Fruit fly (Drosophila melanogaster) whole organism, pupa: ENCODE results near the gene CG1116.

Experiments used
- CG13204 ChIP-seq: fragments of 200-800 bp; sonication (Bioruptor generic); optimal IDR thresholded peaks from 2 replicates; lab custom pipeline; 2018; ENCODE audit warnings: missing biosample characterization, mild to moderate bottlenecking, missing genetic modification characterization, moderate library complexity
- CG15710 ChIP-seq: fragments of 200-800 bp; sonication (Bioruptor generic); optimal IDR thresholded peaks from 2 replicates; lab custom pipeline; 2018; ENCODE audit warnings: missing biosample characterization, mild to moderate bottlenecking, missing genetic modification characterization, moderate library complexity
- CG17806 ChIP-seq: fragments of 200-800 bp; sonication (Bioruptor generic); optimal IDR thresholded peaks from 2 replicates; lab custom pipeline; 2018; ENCODE audit warnings: missing biosample characterization, mild to moderate bottlenecking, missing genetic modification characterization, moderate library complexity
- CG34367 ChIP-seq: fragments of 200-800 bp; sonication (Bioruptor generic); optimal IDR thresholded peaks from 2 replicates; lab custom pipeline; 2018; ENCODE audit warnings: missing biosample characterization, mild to moderate bottlenecking, missing genetic modification characterization
- CG4496 ChIP-seq: fragments of 200-800 bp; sonication (Bioruptor generic); IDR thresholded peaks from 3 replicates; pipeline ENCODE4 v1.3.6; 2022; ENCODE audit warnings: missing biosample characterization, missing genetic modification characterization
- CG9948 ChIP-seq: fragments of 200-800 bp; sonication (Bioruptor generic); optimal IDR thresholded peaks from 2 replicates; lab custom pipeline; 2018; ENCODE audit warnings: missing biosample characterization, mild to moderate bottlenecking, missing genetic modification characterization, moderate library complexity
- D1 ChIP-seq: fragments of 200-800 bp; sonication (Bioruptor generic); optimal IDR thresholded peaks from 2 replicates; lab custom pipeline; 2018; ENCODE audit warnings: missing biosample characterization, mild to moderate bottlenecking, missing genetic modification characterization, moderate library complexity
- EcR ChIP-seq: fragments of 200-800 bp; sonication (Bioruptor generic); optimal IDR thresholded peaks from 3 replicates; lab custom pipeline; 2019; ENCODE audit warnings: missing biosample characterization, missing genetic modification characterization, mild to moderate bottlenecking, moderate library complexity, missing genetic modification reagents
- Ets98B ChIP-seq: fragments of 200-800 bp; sonication (Bioruptor generic); IDR thresholded peaks from 2 replicates; pipeline ENCODE4 v1.3.6; 2022; ENCODE audit warnings: missing biosample characterization, missing genetic modification characterization
- fd96Ca ChIP-seq: fragments of 200-800 bp; sonication (Bioruptor generic); IDR thresholded peaks from 3 replicates; pipeline ENCODE4 v1.3.6; 2022; ENCODE audit warnings: missing biosample characterization, missing genetic modification characterization
- gl ChIP-seq: fragments of 200-800 bp; sonication (Bioruptor generic); optimal IDR thresholded peaks from 2 replicates; lab custom pipeline; 2018; ENCODE audit warnings: missing biosample characterization, mild to moderate bottlenecking, missing genetic modification characterization

DNA sequence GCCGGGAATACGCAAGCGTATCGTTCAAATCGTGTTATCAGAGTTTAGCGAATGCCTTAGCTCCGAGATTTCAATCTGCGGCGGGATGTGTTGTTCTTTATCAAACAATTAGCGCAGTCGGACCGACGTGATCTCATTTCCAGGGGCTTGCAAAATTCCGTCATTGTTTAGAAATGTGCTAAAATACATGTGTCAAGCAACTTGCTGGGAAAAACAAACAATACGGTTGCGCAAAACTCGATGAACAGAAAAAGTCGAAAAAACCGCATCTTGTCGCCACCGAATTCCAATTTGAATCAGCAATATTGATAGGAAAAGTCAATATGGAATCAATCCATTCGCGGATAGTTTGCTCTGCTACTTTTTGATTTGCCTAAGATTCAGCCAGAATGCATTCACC, 43.1 kb downstream of the CG1116 start, which contains the start of gene Tim17a2:
- TF ChIP-seq gl (tag; lab: Kevin White, UChicago) (no peak), CG17806 (tag; lab: Kevin White, UChicago) (no peak), EcR (GFP tag; lab: Kevin White, UChicago) (no peak), CG9948 (tag; lab: Kevin White, UChicago) (no peak), fd96Ca (GFP tag; lab: Robert Waterston, UW) (no peak), D1 (no peak), CG4496 (GFP tag; lab: Robert Waterston, UW) (no peak), CG15710 (tag; lab: Kevin White, UChicago) (no peak), Ets98B (GFP tag; lab: Robert Waterston, UW) (no peak), CG13204 (GFP tag; lab: Kevin White, UChicago) (no peak), CG34367 (tag; lab: Kevin White, UChicago) (no peak)
